Worm (Caenorhabditis elegans): ENCODE data around the gene lury-1.

ce11 chrIII:12221452-12221851 is 35.2 kb downstream of the lury-1 start:
- TF ChIP-seq unc-130 (GFP tag; optimal IDR thresholded peaks at IDR 0.05) (no peak), F57A8.1 (GFP tag; optimal IDR thresholded peaks at IDR 0.05) (no peak), hmg-20 (GFP tag; IDR thresholded peaks at IDR 0.05) (no peak)

Data from whole organism, young adult.